Worm (Caenorhabditis elegans): ENCODE results near the gene R13D11.10.

DNA sequence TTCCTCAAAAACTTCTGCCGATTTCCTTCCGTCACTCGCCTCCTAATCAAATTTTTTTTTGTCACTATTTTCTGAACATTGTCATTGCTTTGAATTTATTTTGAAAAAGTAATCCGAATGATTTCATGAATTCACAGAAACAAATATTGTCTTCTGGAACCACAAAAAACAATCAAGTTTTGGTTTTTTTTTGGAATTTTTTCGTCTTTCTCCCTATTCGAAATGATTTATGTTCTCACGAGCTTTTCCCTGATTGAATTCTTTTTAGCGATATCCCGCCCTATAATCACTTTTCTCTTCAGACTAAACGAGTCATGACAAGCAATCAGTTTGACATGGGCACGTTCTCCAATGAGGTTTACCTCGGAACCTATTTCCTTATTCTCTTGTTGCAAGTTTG lies 20.4 kb upstream of the R13D11.10 start, which contains the start of gene F41H8.1:
- TF ChIP-seq him-1 (tag; optimal IDR thresholded peaks at IDR 0.05) (no peak), dao-5 (tag; optimal IDR thresholded peaks at IDR 0.05) (no peak), W03F9.2 (tag; optimal IDR thresholded peaks at IDR 0.05) (no peak)
